Worm (Caenorhabditis elegans): ENCODE results near the gene lips-10.
A peak's percentile ranks its signal among the peaks of the same experiment; 100 is the strongest.

Gene lips-10

ce11 chrII:8407491-8407890 lies 31.5 kb upstream of the lips-10 start, which contains the start of gene sra-13:
Gene sra-13, plus strand, starts transcription at chrII:8407685.
- no peak for TF ChIP-seq F57C9.4 (tag; optimal IDR thresholded peaks at IDR 0.05)

DNA sequence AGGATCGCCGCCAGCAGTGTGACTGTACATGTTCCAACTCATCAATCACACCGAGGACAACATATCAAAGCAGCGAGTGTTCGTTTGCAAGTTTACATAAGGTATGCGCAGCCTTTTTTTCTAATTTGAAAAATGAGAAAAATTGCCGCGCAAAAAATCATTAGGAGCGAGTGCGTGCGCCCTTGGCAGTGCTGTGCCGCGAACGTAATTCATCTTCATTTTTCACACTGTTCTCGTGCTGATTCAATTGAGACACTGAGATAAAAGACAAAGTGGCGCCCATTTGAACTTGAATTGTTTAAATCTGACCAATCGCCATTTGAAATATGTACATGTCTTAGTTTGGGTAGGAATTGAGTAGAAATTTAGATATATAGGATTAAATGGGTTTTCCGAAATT lies 29.4 kb upstream of the lips-10 start:
- TF ChIP-seq F33H1.4 (GFP tag; IDR thresholded peaks at IDR 0.05) (no peak), mel-28 (tag; optimal IDR thresholded peaks at IDR 0.05; ENCODE audit: borderline replicate concordance) (no peak), nhr-120 (GFP tag; IDR thresholded peaks at IDR 0.05) (no peak), ztf-25 (GFP tag; IDR thresholded peaks at IDR 0.05) (no peak), sdz-38 (tag; optimal IDR thresholded peaks at IDR 0.05) (no peak), madf-6 (GFP tag; IDR thresholded peaks at IDR 0.05) (no peak), lag-1 (GFP tag; IDR thresholded peaks at IDR 0.05) (no peak), lir-1 (GFP tag; conservative IDR thresholded peaks at IDR 0.05) (no peak), aptf-3 (GFP tag; IDR thresholded peaks at IDR 0.05) (no peak), F37B4.10 (GFP tag; IDR thresholded peaks at IDR 0.05) (no peak), ztf-28 (GFP tag; IDR thresholded peaks at IDR 0.05) (no peak), K12H6.12 (tag; optimal IDR thresholded peaks at IDR 0.05) (no peak), hlh-26 (GFP tag; conservative IDR thresholded peaks at IDR 0.05) (no peak), madf-3 (GFP tag; IDR thresholded peaks at IDR 0.05) (no peak), attf-6 (GFP tag; IDR thresholded peaks at IDR 0.05) (no peak), zim-3 (tag; optimal IDR thresholded peaks at IDR 0.05) (no peak), F22D6.2 (tag; optimal IDR thresholded peaks at IDR 0.05) (no peak), hmg-1.2 (GFP tag; IDR thresholded peaks at IDR 0.05) (no peak)

DNA sequence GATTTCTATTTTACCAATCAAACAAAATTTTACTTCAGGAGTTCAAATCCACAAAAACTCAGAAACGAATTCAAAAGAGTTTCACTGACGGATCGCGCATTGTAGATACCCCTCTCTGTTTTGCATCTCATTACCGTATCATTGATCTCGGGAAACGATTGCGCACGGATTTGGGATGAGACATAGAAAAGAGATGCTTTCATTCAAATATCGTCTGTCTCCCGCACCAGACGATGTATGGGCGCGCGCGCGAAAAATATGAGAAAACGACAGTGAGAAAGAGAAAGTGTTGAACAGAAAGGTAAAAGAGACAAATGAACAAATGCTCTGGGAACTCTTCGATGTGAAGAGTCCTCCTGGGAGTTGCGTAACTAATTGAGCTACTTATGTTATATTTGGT lies 28.0 kb upstream of the lips-10 start:
- TF ChIP-seq repo-1 (tag; optimal IDR thresholded peaks at IDR 0.05) (no peak), cebp-1 (GFP tag; IDR thresholded peaks at IDR 0.05) (no peak), cebp-1 (tag; optimal IDR thresholded peaks at IDR 0.05) (no peak), cebp-2 (GFP tag; IDR thresholded peaks at IDR 0.05) (no peak), unc-130 (GFP tag; optimal IDR thresholded peaks at IDR 0.05) (no peak), F39B2.1 (GFP tag; IDR thresholded peaks at IDR 0.05) (no peak), pbrm-1 (GFP tag; IDR thresholded peaks at IDR 0.05) (no peak), chd-7 (tag; optimal IDR thresholded peaks at IDR 0.05) (no peak), hlh-12 (tag; optimal IDR thresholded peaks at IDR 0.05) (no peak), ama-1 (optimal IDR thresholded peaks at IDR 0.05) (no peak), ama-1 (GFP tag; optimal IDR thresholded peaks at IDR 0.05) (no peak), ets-4 (GFP tag; optimal IDR thresholded peaks at IDR 0.05) (no peak), mxl-1 (tag; optimal IDR thresholded peaks at IDR 0.05) (no peak), fkh-3 (tag; optimal IDR thresholded peaks at IDR 0.05) (no peak), nhr-120 (GFP tag; IDR thresholded peaks at IDR 0.05) (no peak)

DNA sequence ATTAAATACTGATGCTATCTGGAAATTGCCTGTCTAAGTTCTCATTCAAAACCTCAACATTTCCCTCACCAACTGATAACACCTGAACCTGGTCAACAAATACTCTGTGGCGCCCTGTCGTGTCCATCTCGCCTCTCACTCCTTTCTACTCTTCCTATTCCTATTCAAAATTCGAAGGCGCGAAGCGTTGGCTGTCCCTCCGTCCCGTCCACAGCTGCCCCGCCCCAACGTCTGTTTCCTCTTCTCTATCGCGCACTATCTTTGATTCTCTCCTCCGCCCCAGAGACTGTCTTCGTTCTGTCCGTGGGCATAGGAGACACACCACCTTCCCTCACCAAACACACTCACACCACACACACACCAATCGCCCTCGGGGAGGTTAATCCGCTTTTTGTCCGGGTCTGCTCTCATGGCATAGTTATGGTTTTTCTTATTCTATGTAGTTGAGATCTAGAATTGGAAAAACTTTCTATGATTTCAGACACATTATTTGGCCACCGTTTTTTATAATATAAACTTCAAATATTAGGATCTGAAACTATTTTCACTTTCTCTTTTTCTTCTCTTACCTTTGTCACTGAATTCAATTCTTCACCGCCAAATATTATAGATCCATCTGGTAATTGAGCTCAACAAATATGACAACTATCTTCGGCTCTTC lies 26.8 kb upstream of the lips-10 start, which contains the start of gene efl-3:
Gene efl-3 (plus strand): TSS at position 611 of the 661 bp plus-strand sequence.
- no peak for TF ChIP-seq F57A8.1 (GFP tag; optimal IDR thresholded peaks at IDR 0.05)
- TF ChIP-seq B0035.1 (tag; optimal IDR thresholded peaks at IDR 0.05), result no peak
- no peak for TF ChIP-seq nhr-90 (tag; optimal IDR thresholded peaks at IDR 0.05)
- TF ChIP-seq sdz-38 (tag; optimal IDR thresholded peaks at IDR 0.05), result no peak
- TF ChIP-seq tbx-9 (tag; optimal IDR thresholded peaks at IDR 0.05; ENCODE audit: borderline replicate concordance), result no peak
- TF ChIP-seq nhr-80 (tag; optimal IDR thresholded peaks at IDR 0.05), result peak; percentile 74
